Fruit fly (Drosophila melanogaster): Measurements from ENCODE around the gene CG18764.

Gene CG18764

DNA sequence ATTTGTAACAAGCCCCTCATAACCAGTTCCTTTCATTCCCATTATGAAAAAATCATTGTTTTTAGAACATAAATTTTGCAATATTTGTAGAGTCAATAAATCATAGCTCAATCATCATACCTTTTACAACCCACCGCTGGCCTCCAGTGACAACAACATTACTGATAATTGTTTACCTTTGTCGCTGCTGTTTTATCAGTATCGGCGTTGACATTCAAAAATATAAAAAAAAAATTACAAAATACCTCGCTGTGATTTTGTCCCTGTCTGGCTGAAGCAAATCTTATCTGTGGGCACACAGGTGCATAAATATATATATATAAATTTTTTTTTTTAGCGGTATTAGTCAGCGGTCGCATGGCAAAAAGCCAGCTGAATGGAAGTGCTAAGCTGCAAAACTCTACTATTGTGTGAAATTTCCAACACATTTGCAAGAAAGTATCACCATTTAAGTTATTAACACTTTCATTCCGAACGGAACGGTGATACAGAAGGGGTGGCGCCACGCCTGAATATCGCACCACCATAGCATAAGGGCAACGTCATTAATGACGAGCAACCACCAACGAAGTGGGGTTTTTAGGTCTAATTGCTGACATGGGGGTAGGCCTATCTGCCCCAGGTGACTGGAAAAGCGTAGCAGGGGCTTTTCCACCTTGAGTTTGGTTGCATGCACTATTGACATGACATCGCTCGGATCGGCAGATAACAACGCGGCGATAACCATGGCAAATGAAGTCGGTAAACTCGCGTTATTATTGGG, 39.4 kb downstream of the CG18764 start (continued):
- TF ChIP-seq CG4282 (GFP tag; optimal IDR thresholded peaks at IDR 0.05), result no peak
- no peak for TF ChIP-seq CG4424 (GFP tag; optimal IDR thresholded peaks at IDR 0.05)
- TF ChIP-seq crp (GFP tag; optimal IDR thresholded peaks at IDR 0.05), result no peak
- no peak for TF ChIP-seq otp (GFP tag; IDR thresholded peaks at IDR 0.05)
- no peak for TF ChIP-seq Vsx1 (GFP tag; optimal IDR thresholded peaks at IDR 0.05)
- TF ChIP-seq CG14860 (GFP tag; IDR thresholded peaks at IDR 0.05; ENCODE audit: partially characterized antibody), result no peak
- peak; percentile 25 for TF ChIP-seq CG10543 (GFP tag; optimal IDR thresholded peaks at IDR 0.05)
- TF ChIP-seq maf-S (GFP tag; optimal IDR thresholded peaks at IDR 0.05), result no peak
- TF ChIP-seq Rfx (GFP tag; IDR thresholded peaks at IDR 0.05), result no peak
- TF ChIP-seq dmrt11E (tag; optimal IDR thresholded peaks at IDR 0.05), result no peak
- no peak for TF ChIP-seq tio (GFP tag; optimal IDR thresholded peaks at IDR 0.05)
- no peak for TF ChIP-seq CG11560 (tag; IDR thresholded peaks at IDR 0.05)
- no peak for TF ChIP-seq CG13775 (GFP tag; optimal IDR thresholded peaks at IDR 0.05)
- TF ChIP-seq Stat92E (GFP tag; optimal IDR thresholded peaks at IDR 0.05), result no peak
- TF ChIP-seq ken (GFP tag; IDR thresholded peaks at IDR 0.05), result no peak
- no peak for TF ChIP-seq Elba2 (GFP tag; optimal IDR thresholded peaks at IDR 0.05)
- no peak for TF ChIP-seq CG14667 (GFP tag; IDR thresholded peaks at IDR 0.05)
- no peak for TF ChIP-seq org-1 (GFP tag; optimal IDR thresholded peaks at IDR 0.05)
- TF ChIP-seq lilli (GFP tag; optimal IDR thresholded peaks at IDR 0.05), result no peak
- TF ChIP-seq emc (GFP tag; optimal IDR thresholded peaks at IDR 0.05), result no peak
- peak; percentile 43 for TF ChIP-seq odd (GFP tag; optimal IDR thresholded peaks at IDR 0.05)
- TF ChIP-seq MESR4 (GFP tag; optimal IDR thresholded peaks at IDR 0.05), result no peak
- TF ChIP-seq dm (GFP tag; optimal IDR thresholded peaks at IDR 0.05), result no peak
- TF ChIP-seq z (GFP tag; IDR thresholded peaks at IDR 0.05), result no peak
- no peak for TF ChIP-seq Ssrp (tag; optimal IDR thresholded peaks at IDR 0.05)
- peak; percentile 85 for TF ChIP-seq sd (tag; optimal IDR thresholded peaks at IDR 0.05)
- TF ChIP-seq CG13894 (tag; optimal IDR thresholded peaks at IDR 0.05), result peak; percentile 11
- no peak for TF ChIP-seq E2f2 (GFP tag; IDR thresholded peaks at IDR 0.05)
- TF ChIP-seq bigmax (GFP tag; optimal IDR thresholded peaks at IDR 0.05), result no peak
- no peak for TF ChIP-seq nerfin-1 (tag; optimal IDR thresholded peaks at IDR 0.05)
- TF ChIP-seq CG1024 (GFP tag; IDR thresholded peaks at IDR 0.05), result no peak
- no peak for TF ChIP-seq gce (GFP tag; IDR thresholded peaks at IDR 0.05)
- TF ChIP-seq tll (GFP tag; optimal IDR thresholded peaks at IDR 0.05), result no peak
- TF ChIP-seq CG31388 (GFP tag; optimal IDR thresholded peaks at IDR 0.05), result no peak
- no peak for TF ChIP-seq CG1233 (GFP tag; optimal IDR thresholded peaks at IDR 0.05)
- no peak for TF ChIP-seq Asciz (GFP tag; optimal IDR thresholded peaks at IDR 0.05)
- TF ChIP-seq scrt (GFP tag; optimal IDR thresholded peaks at IDR 0.05), result peak; percentile 2
- TF ChIP-seq Neu2 (GFP tag; optimal IDR thresholded peaks at IDR 0.05; ENCODE audit: borderline replicate concordance), result no peak
- TF ChIP-seq CG2129 (GFP tag; IDR thresholded peaks at IDR 0.05; ENCODE audit: partially characterized antibody), result no peak
- no peak for TF ChIP-seq ERR (GFP tag; optimal IDR thresholded peaks at IDR 0.05)
- no peak for TF ChIP-seq Hey (tag; optimal IDR thresholded peaks at IDR 0.05)
- no peak for TF ChIP-seq vnd (GFP tag; IDR thresholded peaks at IDR 0.05; ENCODE audit: partially characterized antibody)
- TF ChIP-seq shn (GFP tag; optimal IDR thresholded peaks at IDR 0.05), result no peak
- TF ChIP-seq Six4 (GFP tag; optimal IDR thresholded peaks at IDR 0.05), result no peak
- no peak for TF ChIP-seq CG12104 (GFP tag; optimal IDR thresholded peaks at IDR 0.05)
- TF ChIP-seq H15 (GFP tag; IDR thresholded peaks at IDR 0.05), result no peak
- TF ChIP-seq CG12391 (tag; optimal IDR thresholded peaks at IDR 0.05), result peak; percentile 3
- TF ChIP-seq ato (GFP tag; IDR thresholded peaks at IDR 0.05; ENCODE audit: partially characterized antibody), result no peak
- no peak for TF ChIP-seq tgo (GFP tag; IDR thresholded peaks at IDR 0.05)
